Worm (Caenorhabditis elegans): ENCODE measurements around the gene sru-39.

DNA sequence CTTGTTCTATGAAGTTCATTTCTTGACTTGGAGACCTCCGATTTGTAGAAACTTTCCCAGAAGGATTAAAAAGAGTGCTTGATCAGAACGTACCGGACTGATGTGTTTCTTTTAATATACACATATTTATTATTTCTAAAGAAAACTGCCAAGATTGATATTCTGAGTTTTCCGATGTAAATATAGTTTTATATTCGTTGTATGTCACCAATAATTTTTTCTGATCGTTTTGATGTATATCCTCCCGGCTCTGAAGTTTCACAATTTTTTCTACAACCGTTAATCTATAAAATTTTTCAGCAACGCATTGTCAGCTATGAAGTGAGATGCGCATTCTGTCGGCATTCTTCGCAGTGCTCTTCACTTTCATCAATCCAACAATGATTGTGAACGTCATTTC is 6.7 kb upstream of the sru-39 start, which contains the start of gene F46B6.9:
- no peak for TF ChIP-seq dao-5 (tag; optimal IDR thresholded peaks at IDR 0.05)
- TF ChIP-seq him-1 (tag; optimal IDR thresholded peaks at IDR 0.05): no peak
- no peak for TF ChIP-seq W03F9.2 (tag; optimal IDR thresholded peaks at IDR 0.05)
